Fruit fly (Drosophila melanogaster): Measurements from ENCODE around the gene Ubc6.

Ubc6 gene

dm6 chr3R:4979143-4979728 is 26.8 kb upstream of the Ubc6 start:
- TF ChIP-seq CG14711 (tag; optimal IDR thresholded peaks at IDR 0.05) (no peak), CG5204 (GFP tag; optimal IDR thresholded peaks at IDR 0.05) (no peak), CG33017 (tag; optimal IDR thresholded peaks at IDR 0.05) (no peak), CG12768 (GFP tag; optimal IDR thresholded peaks at IDR 0.05) (no peak), toe (GFP tag; optimal IDR thresholded peaks at IDR 0.05) (no peak), Hr96 (GFP tag; optimal IDR thresholded peaks at IDR 0.05) (no peak), tj (GFP tag; optimal IDR thresholded peaks at IDR 0.05) (no peak), Clk (GFP tag; optimal IDR thresholded peaks at IDR 0.05) (no peak), CG7101 (tag; optimal IDR thresholded peaks at IDR 0.05) (no peak), kay (GFP tag; ENCODE audit: borderline replicate concordance) (no peak), cic (GFP tag; optimal IDR thresholded peaks at IDR 0.05) (no peak), CG11617 (GFP tag; optimal IDR thresholded peaks at IDR 0.05) (no peak), bab1 (GFP tag; optimal IDR thresholded peaks at IDR 0.05) (no peak), ovo (GFP tag; optimal IDR thresholded peaks at IDR 0.05) (no peak), CG7045 (GFP tag; optimal IDR thresholded peaks at IDR 0.05) (no peak), Mnt (GFP tag; optimal IDR thresholded peaks at IDR 0.05) (no peak), cnc (optimal IDR thresholded peaks at IDR 0.05) (no peak), pad (GFP tag; optimal IDR thresholded peaks at IDR 0.05) (no peak), CG1620 (GFP tag; optimal IDR thresholded peaks at IDR 0.05) (no peak)

DNA sequence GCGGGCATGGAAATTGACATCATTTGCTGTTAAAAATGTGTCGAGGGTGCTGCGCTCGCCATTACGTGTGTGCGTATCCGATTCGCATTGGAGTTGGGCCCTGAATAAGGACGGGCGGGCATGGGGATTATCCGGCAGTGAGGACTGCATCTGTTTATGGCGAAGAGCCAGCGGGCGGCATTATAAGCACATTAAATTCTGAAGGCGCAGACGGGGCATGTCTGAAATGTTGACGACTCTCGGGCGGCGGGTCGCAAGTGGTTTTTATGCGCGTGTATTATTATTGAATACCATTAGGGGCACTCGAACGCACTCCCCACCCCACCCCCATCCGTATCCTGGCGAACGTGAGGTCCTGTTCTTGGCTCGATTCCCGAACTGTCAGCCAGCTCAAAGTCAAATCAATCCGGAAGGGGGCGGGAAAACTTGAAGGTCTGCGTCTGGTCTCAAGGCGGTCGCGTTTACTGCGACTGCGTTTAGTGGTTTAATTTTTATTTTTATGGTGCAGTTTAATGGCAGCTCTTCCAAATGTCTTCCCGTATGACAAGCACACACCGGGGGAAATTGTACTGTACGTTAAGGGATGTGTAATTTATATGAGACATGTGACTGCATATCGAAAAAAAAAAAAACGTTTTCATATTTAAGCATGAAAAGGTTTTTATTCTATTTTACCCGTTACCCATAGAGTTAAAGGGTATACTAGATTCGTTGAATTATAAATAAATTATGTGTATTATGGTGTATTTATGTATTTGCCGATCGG is 26.0 kb upstream of the Ubc6 start:
- TF ChIP-seq toe (GFP tag; optimal IDR thresholded peaks at IDR 0.05) (no peak), CG33017 (tag; optimal IDR thresholded peaks at IDR 0.05) (no peak), CG7101 (tag; optimal IDR thresholded peaks at IDR 0.05) (no peak), kay (GFP tag; ENCODE audit: borderline replicate concordance) (no peak), ovo (GFP tag; optimal IDR thresholded peaks at IDR 0.05) (no peak), cic (GFP tag; optimal IDR thresholded peaks at IDR 0.05) (no peak), cnc (optimal IDR thresholded peaks at IDR 0.05) (no peak), CG11617 (GFP tag; optimal IDR thresholded peaks at IDR 0.05) (no peak)

- TF ChIP-seq cnc (optimal IDR thresholded peaks at IDR 0.05) = no peak
- TF ChIP-seq ovo (GFP tag; optimal IDR thresholded peaks at IDR 0.05) = no peak
- no peak for TF ChIP-seq pad (GFP tag; optimal IDR thresholded peaks at IDR 0.05)
- no peak for TF ChIP-seq CG11617 (GFP tag; optimal IDR thresholded peaks at IDR 0.05)
- TF ChIP-seq Clk (GFP tag; optimal IDR thresholded peaks at IDR 0.05) = no peak
- no peak for TF ChIP-seq kay (GFP tag; ENCODE audit: borderline replicate concordance)
- TF ChIP-seq Mnt (GFP tag; optimal IDR thresholded peaks at IDR 0.05) = no peak
- TF ChIP-seq CG7045 (GFP tag; optimal IDR thresholded peaks at IDR 0.05) = no peak
- no peak for TF ChIP-seq Hr96 (GFP tag; optimal IDR thresholded peaks at IDR 0.05)
- no peak for TF ChIP-seq CG12768 (GFP tag; optimal IDR thresholded peaks at IDR 0.05)
- no peak for TF ChIP-seq tj (GFP tag; optimal IDR thresholded peaks at IDR 0.05)
- no peak for TF ChIP-seq cic (GFP tag; optimal IDR thresholded peaks at IDR 0.05)
- no peak for TF ChIP-seq CG1620 (GFP tag; optimal IDR thresholded peaks at IDR 0.05)
- TF ChIP-seq Crg-1 (GFP tag; optimal IDR thresholded peaks at IDR 0.05) = no peak
- TF ChIP-seq bab1 (GFP tag; optimal IDR thresholded peaks at IDR 0.05) = no peak
- TF ChIP-seq CG14711 (tag; optimal IDR thresholded peaks at IDR 0.05) = no peak
These were observed 23.6 kb upstream of the Ubc6 start for dm6 chr3R:4975874-4976663.

DNA sequence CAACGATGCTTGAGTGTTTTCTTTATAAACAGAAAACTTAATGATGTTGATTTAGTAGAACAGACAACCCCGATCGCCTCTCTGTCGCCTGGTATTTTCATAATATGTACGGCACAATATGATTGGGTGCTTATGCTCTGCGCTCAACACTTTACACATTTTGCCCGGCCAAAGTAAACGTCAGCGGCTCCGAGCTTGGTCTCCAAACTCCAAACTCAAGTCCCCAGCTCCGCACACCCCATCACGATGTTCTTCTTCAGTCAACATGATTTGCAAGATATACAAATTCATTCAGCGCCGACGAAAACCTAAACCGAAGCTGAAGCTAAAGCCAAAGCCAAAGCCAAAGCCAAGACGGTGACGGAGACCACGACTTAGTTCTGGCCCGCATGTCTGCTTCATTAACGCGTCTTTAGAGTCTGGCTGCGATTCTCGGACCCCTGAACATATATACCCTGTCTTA is 22.9 kb upstream of the Ubc6 start:
- TF ChIP-seq CG11617 (GFP tag; optimal IDR thresholded peaks at IDR 0.05) (no peak), Clk (GFP tag; optimal IDR thresholded peaks at IDR 0.05) (no peak), bab1 (GFP tag; optimal IDR thresholded peaks at IDR 0.05) (no peak), tj (GFP tag; optimal IDR thresholded peaks at IDR 0.05) (no peak), CG1620 (GFP tag; optimal IDR thresholded peaks at IDR 0.05) (no peak), CG33017 (tag; optimal IDR thresholded peaks at IDR 0.05) (no peak), CG7045 (GFP tag; optimal IDR thresholded peaks at IDR 0.05) (no peak), Crg-1 (GFP tag; optimal IDR thresholded peaks at IDR 0.05) (no peak), Mnt (GFP tag; optimal IDR thresholded peaks at IDR 0.05) (no peak), toe (GFP tag; optimal IDR thresholded peaks at IDR 0.05) (no peak), CG12768 (GFP tag; optimal IDR thresholded peaks at IDR 0.05) (no peak)

- TF ChIP-seq kay (GFP tag; ENCODE audit: borderline replicate concordance) = no peak
- TF ChIP-seq CG14711 (tag; optimal IDR thresholded peaks at IDR 0.05) = no peak
- no peak for TF ChIP-seq CG5204 (GFP tag; optimal IDR thresholded peaks at IDR 0.05)
- no peak for TF ChIP-seq tj (GFP tag; optimal IDR thresholded peaks at IDR 0.05)
These were observed 22.2 kb upstream of the Ubc6 start for dm6 chr3R:4974514-4975314.
